Worm (Caenorhabditis elegans): ENCODE data around the gene gbb-2.

DNA sequence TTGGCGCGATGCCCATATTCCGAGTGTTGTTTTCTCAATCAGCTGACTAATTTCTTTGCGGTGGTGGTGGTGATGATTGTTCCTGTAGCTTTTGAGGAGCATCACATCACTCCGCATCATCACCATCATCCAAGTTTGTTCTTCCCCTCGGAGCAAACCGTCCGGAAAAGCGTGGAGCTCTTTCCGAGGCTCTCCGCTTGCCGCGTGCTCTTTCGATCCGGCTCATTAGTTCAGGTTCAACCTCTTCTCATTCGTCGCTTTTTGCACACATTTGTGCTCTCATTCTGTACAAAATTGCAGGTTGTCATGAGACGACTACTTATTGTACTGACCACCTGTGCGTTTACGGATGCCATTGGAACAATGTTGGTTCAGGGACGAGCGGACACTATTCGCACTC, 41.4 kb downstream of the gbb-2 start, which contains the start of gene M01H9.5:
- no peak for TF ChIP-seq mdl-1 (tag; optimal IDR thresholded peaks at IDR 0.05)
- TF ChIP-seq nhr-77 (tag; optimal IDR thresholded peaks at IDR 0.05): no peak
- TF ChIP-seq lsy-2 (tag; optimal IDR thresholded peaks at IDR 0.05): no peak
- TF ChIP-seq dsc-1 (tag; optimal IDR thresholded peaks at IDR 0.05): no peak
